Worm (Caenorhabditis elegans) whole organism, L2 larva: ENCODE data around the gene B0198.2.

ENCODE experiments used
- alr-1 ChIP-seq: fragments of 150-350 bp; optimal IDR thresholded peaks from 2 replicates; lab custom pipeline; 2014; ENCODE audit warnings: missing biosample characterization, missing genetic modification characterization
- ama-1 ChIP-seq: fragments of 150-350 bp; optimal IDR thresholded peaks from 2 replicates; lab custom pipeline; 2018; ENCODE audit warnings: inconsistent platforms
- blmp-1 ChIP-seq: sonication (generic microtip); optimal IDR thresholded peaks from 2 replicates; lab custom pipeline; 2017; ENCODE audit warnings: missing genetic modification characterization, mild to moderate bottlenecking, missing compliant biosample characterization, antibody characterized with exemption, moderate library complexity; ENCODE audit not compliant: insufficient read depth
- elt-1 ChIP-seq: fragments of 150-350 bp; optimal IDR thresholded peaks from 2 replicates; lab custom pipeline; 2014; ENCODE audit warnings: missing biosample characterization, missing genetic modification characterization
- lin-11 ChIP-seq: fragments of 150-350 bp; sonication (generic microtip); optimal IDR thresholded peaks from 2 replicates; lab custom pipeline; 2014; ENCODE audit warnings: missing biosample characterization, missing genetic modification characterization, inconsistent platforms, mixed read lengths
- lsy-2 ChIP-seq, 2 experiments: fragments of 150-350 bp in 1 of 2; sonication (generic microtip) in 1 of 2; optimal IDR thresholded peaks; 2 replicates each; lab custom pipeline; 2014 to 2017; ENCODE audit warnings: missing biosample characterization in 2 of 2, missing genetic modification characterization in 2 of 2
- mdl-1 ChIP-seq, 2 experiments: fragments of 150-350 bp in 1 of 2; sonication (generic microtip) in 1 of 2; optimal IDR thresholded peaks; 2 replicates each; lab custom pipeline; 2017; ENCODE audit warnings: missing biosample characterization in 2 of 2, missing genetic modification characterization in 2 of 2
- nhr-12 ChIP-seq: fragments of 150-350 bp; optimal IDR thresholded peaks from 2 replicates; lab custom pipeline; 2014; ENCODE audit warnings: missing biosample characterization, missing genetic modification characterization
- nhr-25 ChIP-seq: fragments of 150-350 bp; sonication (generic microtip); optimal IDR thresholded peaks from 3 replicates; lab custom pipeline; 2014; ENCODE audit warnings: missing biosample characterization, missing genetic modification characterization
- nhr-77 ChIP-seq: fragments of 150-350 bp; optimal IDR thresholded peaks from 2 replicates; lab custom pipeline; 2014; ENCODE audit warnings: missing biosample characterization, missing genetic modification characterization
- unc-39 ChIP-seq: fragments of 150-350 bp; optimal IDR thresholded peaks from 2 replicates; lab custom pipeline; 2014; ENCODE audit warnings: missing biosample characterization, missing genetic modification characterization
- zag-1 ChIP-seq: fragments of 150-350 bp; optimal IDR thresholded peaks from 2 replicates; lab custom pipeline; 2014; ENCODE audit warnings: missing biosample characterization, missing genetic modification characterization

DNA sequence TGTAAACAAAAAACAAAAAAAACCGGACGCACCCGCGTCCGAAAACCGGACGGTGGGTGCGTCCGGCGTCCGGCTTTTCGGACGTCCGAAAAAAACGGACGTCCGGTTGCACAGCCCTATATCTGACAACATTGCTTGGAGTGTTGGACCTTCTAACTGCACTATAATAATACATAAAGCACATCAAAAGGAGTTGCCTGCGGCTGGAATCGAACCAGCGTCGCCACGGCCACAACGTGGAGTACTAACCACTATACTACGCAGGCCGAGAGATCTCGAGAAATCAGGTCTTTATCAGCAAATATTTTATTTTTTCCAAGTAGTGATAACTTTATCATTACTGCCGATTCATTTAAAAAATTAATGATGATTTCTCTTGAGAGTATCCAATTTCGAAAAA is 32.2 kb upstream of the B0198.2 start:
- TF ChIP-seq nhr-12 (tag; lab: Kevin White, UChicago) (no peak), elt-1 (no peak), nhr-77 (tag; lab: Kevin White, UChicago) (no peak), mdl-1 (tag; optimal IDR thresholded peaks at IDR 0.05; lab: Kevin White, UChicago) (no peak), lin-11 (tag; lab: Kevin White, UChicago) (no peak), alr-1 (tag; lab: Kevin White, UChicago) (no peak), nhr-25 (no peak), blmp-1 (tag; lab: Kevin White, UChicago) (no peak), ama-1 (lab: Kevin White, UChicago) (no peak), zag-1 (no peak), unc-39 (no peak), lsy-2 (tag; optimal IDR thresholded peaks at IDR 0.05; lab: Kevin White, UChicago) (no peak)
